Fruit fly (Drosophila melanogaster) whole organism, prepupa: ENCODE results near the gene CG5151.

Experiments used
- CG10631 ChIP-seq: fragments of 200-800 bp; sonication (Bioruptor generic); optimal IDR thresholded peaks from 2 replicates; lab custom pipeline; 2016; ENCODE audit warnings: missing biosample characterization, missing genetic modification characterization
- CG10669 ChIP-seq: fragments of 200-800 bp; sonication (Bioruptor generic); optimal IDR thresholded peaks from 3 replicates; lab custom pipeline; 2018; ENCODE audit warnings: missing biosample characterization, mild to moderate bottlenecking, missing genetic modification characterization, moderate library complexity
- CG11294 ChIP-seq: fragments of 200-800 bp; sonication (Bioruptor generic); IDR thresholded peaks from 2 replicates; pipeline ENCODE4 v1.3.6; 2022; ENCODE audit warnings: missing biosample characterization, missing genetic modification characterization
- CG11762 ChIP-seq: fragments of 200-800 bp; sonication (Bioruptor generic); optimal IDR thresholded peaks from 3 replicates; lab custom pipeline; 2016; ENCODE audit warnings: missing biosample characterization, missing genetic modification characterization; ENCODE audit not compliant: insufficient read depth
- CG15336 ChIP-seq: fragments of 200-800 bp; sonication (Bioruptor generic); IDR thresholded peaks from 2 replicates; pipeline ENCODE4 v1.3.6; 2022; ENCODE audit warnings: missing biosample characterization, missing genetic modification characterization
- CG3032 ChIP-seq: fragments of 200-800 bp; optimal IDR thresholded peaks from 2 replicates; lab custom pipeline; 2019; ENCODE audit warnings: missing biosample characterization, mild to moderate bottlenecking, missing genetic modification characterization, moderate library complexity
- CG31627 ChIP-seq: fragments of 200-800 bp; sonication (Bioruptor generic); optimal IDR thresholded peaks from 3 replicates; lab custom pipeline; 2016; ENCODE audit warnings: missing biosample characterization, missing genetic modification characterization
- CG32006 ChIP-seq: fragments of 200-800 bp; sonication (Bioruptor generic); optimal IDR thresholded peaks from 3 replicates; lab custom pipeline; 2017; ENCODE audit warnings: missing biosample characterization, mild to moderate bottlenecking, missing genetic modification characterization
- CG34406 ChIP-seq: fragments of 200-800 bp; sonication (Bioruptor generic); optimal IDR thresholded peaks from 3 replicates; lab custom pipeline; 2016; ENCODE audit warnings: missing biosample characterization, missing genetic modification characterization
- CG3919 ChIP-seq: fragments of 200-800 bp; sonication (Bioruptor generic); optimal IDR thresholded peaks from 3 replicates; lab custom pipeline; 2016; ENCODE audit warnings: missing biosample characterization, missing genetic modification characterization
- CG6163 ChIP-seq: fragments of 200-800 bp; sonication (Bioruptor generic); IDR thresholded peaks from 3 replicates; pipeline ENCODE4 v1.3.6; 2022; ENCODE audit warnings: missing biosample characterization, missing genetic modification characterization
- CG6276 ChIP-seq: fragments of 200-800 bp; sonication (Bioruptor generic); optimal IDR thresholded peaks from 2 replicates; lab custom pipeline; 2017; ENCODE audit warnings: missing biosample characterization, mild to moderate bottlenecking, missing genetic modification characterization
- CG6792 ChIP-seq: fragments of 200-800 bp; sonication (Bioruptor generic); optimal IDR thresholded peaks from 3 replicates; lab custom pipeline; 2016; ENCODE audit warnings: missing biosample characterization, missing genetic modification characterization
- CG6808 ChIP-seq: fragments of 200-800 bp; sonication (Bioruptor generic); optimal IDR thresholded peaks from 3 replicates; lab custom pipeline; 2017; ENCODE audit warnings: missing biosample characterization, missing genetic modification characterization, mild to moderate bottlenecking, moderate library complexity, missing genetic modification reagents
- CG6854 ChIP-seq: fragments of 200-800 bp; sonication (Bioruptor generic); optimal IDR thresholded peaks from 2 replicates; lab custom pipeline; 2017; ENCODE audit warnings: missing biosample characterization, mild to moderate bottlenecking, missing genetic modification characterization
- CG7368 ChIP-seq: fragments of 200-800 bp; sonication (Bioruptor generic); optimal IDR thresholded peaks from 3 replicates; lab custom pipeline; 2016; ENCODE audit warnings: missing biosample characterization, missing genetic modification characterization
- CG8119 ChIP-seq: fragments of 200-800 bp; sonication (Bioruptor generic); IDR thresholded peaks from 3 replicates; pipeline ENCODE4 v1.3.6; 2022; ENCODE audit warnings: missing biosample characterization, missing genetic modification characterization
- CG8632 ChIP-seq: fragments of 200-800 bp; sonication (Bioruptor generic); optimal IDR thresholded peaks from 3 replicates; lab custom pipeline; 2016; ENCODE audit warnings: missing biosample characterization, missing genetic modification characterization
- CG9139 ChIP-seq: fragments of 200-800 bp; sonication (Bioruptor generic); optimal IDR thresholded peaks from 3 replicates; lab custom pipeline; 2017; ENCODE audit warnings: missing biosample characterization, mild to moderate bottlenecking, missing genetic modification characterization
- Eip75B ChIP-seq: fragments of 200-800 bp; sonication (Bioruptor generic); optimal IDR thresholded peaks from 3 replicates; lab custom pipeline; 2016; ENCODE audit warnings: missing biosample characterization, missing genetic modification characterization
- Eip78C ChIP-seq: fragments of 200-800 bp; sonication (Bioruptor generic); peaks from one replicate; lab custom pipeline; 2016; ENCODE audit warnings: missing biosample characterization, missing genetic modification characterization
- Ets21C ChIP-seq: fragments of 200-800 bp; sonication (Bioruptor generic); optimal IDR thresholded peaks from 3 replicates; lab custom pipeline; 2016; ENCODE audit warnings: missing biosample characterization, missing genetic modification characterization
- Ets96B ChIP-seq: fragments of 200-800 bp; optimal IDR thresholded peaks from 2 replicates; lab custom pipeline; 2019; ENCODE audit warnings: missing biosample characterization, mild to moderate bottlenecking, missing genetic modification characterization, moderate library complexity
- Hr38 ChIP-seq: sonication (Bioruptor generic); optimal IDR thresholded peaks from 2 replicates; lab custom pipeline; 2016; ENCODE audit warnings: missing biosample characterization, missing genetic modification characterization
- Hr39 ChIP-seq: fragments of 200-800 bp; sonication (Bioruptor generic); optimal IDR thresholded peaks from 2 replicates; lab custom pipeline; 2016; ENCODE audit warnings: missing biosample characterization, missing genetic modification characterization
- Hr4 ChIP-seq: fragments of 200-800 bp; sonication (Bioruptor generic); optimal IDR thresholded peaks from 3 replicates; lab custom pipeline; 2016; ENCODE audit warnings: missing biosample characterization, missing genetic modification characterization
- Met ChIP-seq: fragments of 200-800 bp; sonication (Bioruptor generic); optimal IDR thresholded peaks from 3 replicates; lab custom pipeline; 2016; ENCODE audit warnings: missing biosample characterization, missing genetic modification characterization
- OdsH ChIP-seq: fragments of 200-800 bp; sonication (Bioruptor generic); optimal IDR thresholded peaks from 3 replicates; lab custom pipeline; 2016; ENCODE audit warnings: missing biosample characterization, missing genetic modification characterization
- Smox ChIP-seq: fragments of 200-800 bp; sonication (Bioruptor generic); optimal IDR thresholded peaks from 3 replicates; lab custom pipeline; 2016; ENCODE audit warnings: missing biosample characterization, missing genetic modification characterization
- Sox102F ChIP-seq: fragments of 200-800 bp; sonication (Bioruptor generic); optimal IDR thresholded peaks from 2 replicates; lab custom pipeline; 2016; ENCODE audit warnings: missing biosample characterization, mild to moderate bottlenecking, missing genetic modification characterization
- Sox14 ChIP-seq: fragments of 200-800 bp; sonication (Bioruptor generic); optimal IDR thresholded peaks from 3 replicates; lab custom pipeline; 2016; ENCODE audit warnings: missing biosample characterization, missing genetic modification characterization
- Sox15 ChIP-seq: fragments of 200-800 bp; sonication (Bioruptor generic); optimal IDR thresholded peaks from 3 replicates; lab custom pipeline; 2016; ENCODE audit warnings: missing biosample characterization, missing genetic modification characterization
- achi ChIP-seq: fragments of 200-800 bp; sonication (Bioruptor generic); optimal IDR thresholded peaks from 3 replicates; lab custom pipeline; 2016; ENCODE audit warnings: missing biosample characterization, missing genetic modification characterization
- acj6 ChIP-seq: fragments of 200-800 bp; sonication (Bioruptor generic); optimal IDR thresholded peaks from 3 replicates; lab custom pipeline; 2016; ENCODE audit warnings: missing biosample characterization, missing genetic modification characterization
- cyc ChIP-seq: fragments of 200-800 bp; sonication (Bioruptor generic); optimal IDR thresholded peaks from 3 replicates; lab custom pipeline; 2016; ENCODE audit warnings: missing biosample characterization, missing genetic modification characterization
- dsx ChIP-seq: fragments of 200-800 bp; optimal IDR thresholded peaks from 3 replicates; lab custom pipeline; 2019; ENCODE audit warnings: missing biosample characterization, mild to moderate bottlenecking, missing genetic modification characterization, moderate library complexity; ENCODE audit not compliant: poor library complexity, severe bottlenecking
- eg ChIP-seq: fragments of 200-800 bp; sonication (Bioruptor generic); IDR thresholded peaks from 3 replicates; pipeline ENCODE4 v1.3.6; 2022; ENCODE audit warnings: missing biosample characterization, missing genetic modification characterization
- fd59A ChIP-seq: fragments of 200-800 bp; sonication (Bioruptor generic); optimal IDR thresholded peaks from 2 replicates; lab custom pipeline; 2017; ENCODE audit warnings: missing biosample characterization, mild to moderate bottlenecking, missing genetic modification characterization, missing genetic modification reagents
- lz ChIP-seq: fragments of 200-800 bp; sonication (Bioruptor generic); optimal IDR thresholded peaks from 3 replicates; lab custom pipeline; 2016; ENCODE audit warnings: missing biosample characterization, missing genetic modification characterization
- net ChIP-seq: fragments of 200-800 bp; sonication (Bioruptor generic); optimal IDR thresholded peaks from 3 replicates; lab custom pipeline; 2016; ENCODE audit warnings: missing biosample characterization, missing genetic modification characterization
- pdm3 ChIP-seq: fragments of 200-800 bp; sonication (Bioruptor generic); optimal IDR thresholded peaks from 3 replicates; lab custom pipeline; 2016; ENCODE audit warnings: missing biosample characterization, missing genetic modification characterization
- salr ChIP-seq, 2 experiments: fragments of 200-800 bp; sonication (Bioruptor generic); optimal IDR thresholded peaks; 3 replicates each; lab custom pipeline; 2016 to 2018; ENCODE audit warnings: missing biosample characterization in 2 of 2, missing genetic modification characterization in 2 of 2, mild to moderate bottlenecking in 1 of 2
- spab ChIP-seq: fragments of 200-800 bp; sonication (Bioruptor generic); optimal IDR thresholded peaks from 2 replicates; lab custom pipeline; 2017; ENCODE audit warnings: missing biosample characterization, mild to moderate bottlenecking, missing genetic modification characterization, missing genetic modification reagents
- ss ChIP-seq, 2 experiments: fragments of 200-800 bp; sonication (Bioruptor generic); optimal IDR thresholded peaks; 2 replicates in 1 of 2; 3 replicates in 1 of 2; lab custom pipeline; 2017 to 2018; ENCODE audit warnings: mild to moderate bottlenecking in 2 of 2, missing biosample characterization in 2 of 2, missing genetic modification characterization in 2 of 2, moderate library complexity in 1 of 2
- svp ChIP-seq: fragments of 200-800 bp; sonication (Bioruptor generic); peaks from one replicate; lab custom pipeline; 2016; ENCODE audit warnings: missing biosample characterization, missing genetic modification characterization
- topi ChIP-seq: fragments of 200-800 bp; sonication (Bioruptor generic); optimal IDR thresholded peaks from 3 replicates; lab custom pipeline; 2016; ENCODE audit warnings: missing biosample characterization, missing genetic modification characterization
- vri ChIP-seq: fragments of 200-800 bp; sonication (Bioruptor generic); optimal IDR thresholded peaks from 3 replicates; lab custom pipeline; 2016; ENCODE audit warnings: missing biosample characterization, mild to moderate bottlenecking, missing genetic modification characterization

Gene CG5151

dm6 chr3L:16183493-16183892 lies 19.0 kb upstream of the CG5151 start:
- no peak for TF ChIP-seq CG9139
- no peak for TF ChIP-seq CG32006 (GFP tag; lab: Kevin White, UChicago)
- TF ChIP-seq CG6854 (GFP tag; lab: Kevin White, UChicago): no peak
- no peak for TF ChIP-seq eg (GFP tag; lab: Robert Waterston, UW)
- no peak for TF ChIP-seq salr (GFP tag; optimal IDR thresholded peaks at IDR 0.05; lab: Kevin White, UChicago)
- no peak for TF ChIP-seq CG10669 (GFP tag; lab: Kevin White, UChicago)
- no peak for TF ChIP-seq vri (GFP tag; lab: Kevin White, UChicago)
- TF ChIP-seq Smox: no peak
- TF ChIP-seq Sox14 (GFP tag; lab: Kevin White, UChicago): no peak
- TF ChIP-seq Hr4 (GFP tag; lab: Kevin White, UChicago): no peak
- TF ChIP-seq CG7368 (GFP tag; lab: Kevin White, UChicago): no peak
- no peak for TF ChIP-seq Eip78C
- TF ChIP-seq CG15336 (GFP tag; lab: Robert Waterston, UW): no peak

- TF ChIP-seq OdsH (GFP tag; lab: Kevin White, UChicago) (peak; percentile 59), Hr38 (GFP tag; lab: Kevin White, UChicago) (no peak), CG6792 (GFP tag; lab: Kevin White, UChicago) (peak; percentile 18), svp (GFP tag; lab: Kevin White, UChicago) (peak; percentile 89), CG7368 (GFP tag; lab: Kevin White, UChicago) (no peak), CG8632 (GFP tag; lab: Kevin White, UChicago) (peak; percentile 69), ss (GFP tag; optimal IDR thresholded peaks at IDR 0.05; lab: Kevin White, UChicago) (peak in 1 of 2 experiments; percentile 14), dsx (GFP tag; lab: Kevin White, UChicago) (peak; percentile 6), Hr39 (GFP tag; lab: Kevin White, UChicago) (peak; percentile 54), CG6276 (GFP tag; lab: Kevin White, UChicago) (no peak), pdm3 (peak; percentile 50), fd59A (GFP tag; lab: Kevin White, UChicago) (peak; percentile 18), CG3919 (GFP tag; lab: Kevin White, UChicago) (peak; percentile 32), Sox14 (GFP tag; lab: Kevin White, UChicago) (peak; percentile 31), lz (GFP tag; lab: Kevin White, UChicago) (peak; percentile 34), Ets96B (tag; lab: Kevin White, UChicago) (peak; percentile 33), spab (GFP tag; lab: Kevin White, UChicago) (peak; percentile 15), net (GFP tag; lab: Kevin White, UChicago) (peak; percentile 10), CG8119 (GFP tag; lab: Robert Waterston, UW) (no peak), CG6808 (no peak), Hr4 (GFP tag; lab: Kevin White, UChicago) (no peak), Met (GFP tag; lab: Kevin White, UChicago) (peak; percentile 76), Eip78C (peak; percentile 89), CG3032 (tag; lab: Kevin White, UChicago) (no peak), acj6 (GFP tag; lab: Kevin White, UChicago) (peak; percentile 57), CG11762 (GFP tag; lab: Kevin White, UChicago) (peak; percentile 28), salr (GFP tag; optimal IDR thresholded peaks at IDR 0.05; lab: Kevin White, UChicago) (peak in 1 of 2 experiments; percentile 9), topi (peak; percentile 75), Eip75B (GFP tag; lab: Kevin White, UChicago) (peak; percentile 26), Ets21C (GFP tag; lab: Kevin White, UChicago) (peak; percentile 29), Sox102F (GFP tag; lab: Kevin White, UChicago) (peak; percentile 62), CG31627 (peak; percentile 48), achi (peak; percentile 45), CG34406 (GFP tag; lab: Kevin White, UChicago) (peak; percentile 57), CG10669 (GFP tag; lab: Kevin White, UChicago) (peak; percentile 37), CG9139 (no peak), vri (GFP tag; lab: Kevin White, UChicago) (peak; percentile 23), CG10631 (GFP tag; lab: Kevin White, UChicago) (peak; percentile 36), Sox15 (GFP tag; lab: Kevin White, UChicago) (peak; percentile 42), cyc (peak; percentile 63), CG6163 (GFP tag; lab: Robert Waterston, UW) (no peak), Smox (peak; percentile 65), CG11294 (GFP tag; lab: Robert Waterston, UW) (no peak)
These were observed 18.3 kb upstream of the CG5151 start for dm6 chr3L:16182633-16183462.
